Worm (Caenorhabditis elegans): Measurements from ENCODE around the gene C39B10.7.

Gene C39B10.7

ce11 chrX:10516549-10516948 lies 39.9 kb downstream of the C39B10.7 start:
- TF ChIP-seq ztf-28 (GFP tag; IDR thresholded peaks at IDR 0.05) (no peak), xnd-1 (tag; optimal IDR thresholded peaks at IDR 0.05) (no peak), madf-8 (GFP tag; conservative IDR thresholded peaks at IDR 0.05) (0 out of 2 replicates have a peak, but pooled peaks have one; percentile 10), attf-3 (GFP tag; conservative IDR thresholded peaks at IDR 0.05) (no peak)

- TF ChIP-seq lin-54 (GFP tag; optimal IDR thresholded peaks at IDR 0.05) (no peak), nfyb-1 (GFP tag; IDR thresholded peaks at IDR 0.05) (no peak), F10E7.11 (tag; optimal IDR thresholded peaks at IDR 0.05) (no peak), sptf-2 (GFP tag; optimal IDR thresholded peaks at IDR 0.05) (no peak), unc-62 (GFP tag; optimal IDR thresholded peaks at IDR 0.05) (peak; percentile 82)
Measured at ce11 chrX:10520185-10520584, 43.5 kb downstream of the C39B10.7 start.

ce11 chrX:10521313-10521712 lies 44.6 kb downstream of the C39B10.7 start, which contains the start of gene F14F3.4:
TSS of gene F14F3.4 (minus strand) at chrX:10521413.
- TF ChIP-seq hlh-12 (tag; optimal IDR thresholded peaks at IDR 0.05): no peak

ce11 chrX:10524483-10524948 lies 47.8 kb downstream of the C39B10.7 start, which contains the start of the genes mboa-7 and git-1:
TSS of gene mboa-7 (minus strand) at chrX:10524565.
TSS of gene git-1 (plus strand) at chrX:10524898.
- TF ChIP-seq lin-40 (tag; optimal IDR thresholded peaks at IDR 0.05): peak; percentile 51
- TF ChIP-seq ztf-18 (tag; optimal IDR thresholded peaks at IDR 0.05): peak; percentile 91
- no peak for TF ChIP-seq ztf-22 (GFP tag; optimal IDR thresholded peaks at IDR 0.05)
- TF ChIP-seq F23B12.7 (tag; optimal IDR thresholded peaks at IDR 0.05; ENCODE audit: insufficient read depth): no peak
- no peak for TF ChIP-seq bed-2 (GFP tag; IDR thresholded peaks at IDR 0.05)
- 0 out of 2 replicates have a peak, but pooled peaks have one; percentile 11 for TF ChIP-seq C06A6.2 (GFP tag; conservative IDR thresholded peaks at IDR 0.05)
- TF ChIP-seq ceh-27 (GFP tag; optimal IDR thresholded peaks at IDR 0.05): peak; percentile 15
- TF ChIP-seq ceh-91 (GFP tag; IDR thresholded peaks at IDR 0.05): no peak
- no peak for TF ChIP-seq hmg-1.2 (GFP tag; IDR thresholded peaks at IDR 0.05)
- no peak for TF ChIP-seq C17E4.6 (GFP tag; IDR thresholded peaks at IDR 0.05)
- no peak for TF ChIP-seq him-1 (tag; optimal IDR thresholded peaks at IDR 0.05)
- TF ChIP-seq mel-28 (tag; optimal IDR thresholded peaks at IDR 0.05; ENCODE audit: borderline replicate concordance): no peak
- TF ChIP-seq sptf-2 (GFP tag; optimal IDR thresholded peaks at IDR 0.05): no peak
- no peak for TF ChIP-seq ceh-40 (GFP tag; IDR thresholded peaks at IDR 0.05)
- no peak for TF ChIP-seq Y53G8AR.9 (GFP tag; conservative IDR thresholded peaks at IDR 0.05)
- TF ChIP-seq egrh-3 (GFP tag; IDR thresholded peaks at IDR 0.05): no peak
- peak; percentile 67 for TF ChIP-seq dox-1 (GFP tag; IDR thresholded peaks at IDR 0.05)
- no peak for TF ChIP-seq cebp-1 (GFP tag; IDR thresholded peaks at IDR 0.05)
- TF ChIP-seq cebp-1 (tag; optimal IDR thresholded peaks at IDR 0.05): peak; percentile 59
- TF ChIP-seq efl-1 (GFP tag; optimal IDR thresholded peaks at IDR 0.05): no peak
- TF ChIP-seq chd-7 (tag; optimal IDR thresholded peaks at IDR 0.05): no peak
- TF ChIP-seq snpc-3.4 (tag; optimal IDR thresholded peaks at IDR 0.05): no peak
- TF ChIP-seq somi-1 (GFP tag; optimal IDR thresholded peaks at IDR 0.05): no peak
- TF ChIP-seq ekl-4 (GFP tag; IDR thresholded peaks at IDR 0.05): no peak
- TF ChIP-seq nhr-90 (tag; optimal IDR thresholded peaks at IDR 0.05): no peak
- peak; percentile 71 for TF ChIP-seq nhr-80 (tag; optimal IDR thresholded peaks at IDR 0.05)
- no peak for TF ChIP-seq sdz-38 (tag; optimal IDR thresholded peaks at IDR 0.05)
- peak; percentile 20 for TF ChIP-seq tbp1 (GFP tag; optimal IDR thresholded peaks at IDR 0.05)
- TF ChIP-seq attf-5 (GFP tag; optimal IDR thresholded peaks at IDR 0.05): peak; percentile 6

All from whole organism, young adult.